Worm (Caenorhabditis elegans) whole organism, L4/young adult: ENCODE data around the gene F52E1.9.

Experiments used
- W03F9.2 ChIP-seq: fragments of 150-350 bp; optimal IDR thresholded peaks from 2 replicates; lab custom pipeline; 2014; ENCODE audit warnings: missing biosample characterization, missing genetic modification characterization
- dao-5 ChIP-seq: sonication (generic microtip); optimal IDR thresholded peaks from 2 replicates; lab custom pipeline; 2016; ENCODE audit warnings: missing genotype, missing genetic modification characterization, moderate library complexity, missing compliant biosample characterization
- him-1 ChIP-seq: sonication (generic microtip); optimal IDR thresholded peaks from 2 replicates; lab custom pipeline; 2016; ENCODE audit warnings: missing genotype, missing genetic modification reagents, missing genetic modification characterization, missing compliant biosample characterization

DNA sequence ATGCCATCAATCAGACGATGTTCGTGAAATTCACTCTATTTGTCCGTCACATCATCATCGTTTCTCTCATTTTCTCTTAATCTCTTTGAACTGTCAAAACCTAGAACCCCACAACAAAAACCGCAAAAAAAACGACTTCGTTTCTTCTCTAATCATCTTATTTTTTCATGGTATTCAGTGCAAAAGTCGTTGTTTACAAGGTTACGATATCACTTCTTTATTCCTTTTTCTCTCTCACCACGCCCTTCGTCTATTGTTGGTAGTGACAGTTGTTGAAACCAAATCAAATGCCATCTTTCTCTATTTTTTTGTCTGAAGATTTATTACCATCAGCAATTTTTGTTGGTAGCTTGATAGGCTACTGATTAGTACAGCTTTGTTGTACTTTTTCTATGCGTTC, 46.8 kb upstream of the F52E1.9 start:
- TF ChIP-seq him-1 (tag; lab: Kevin White, UChicago) (no peak), dao-5 (tag; lab: Kevin White, UChicago) (no peak), W03F9.2 (tag; lab: Kevin White, UChicago) (no peak)
